Worm (Caenorhabditis elegans) whole organism, L3 larva: ENCODE results near the gene Y54G11A.2.

Experiments used
- ama-1 ChIP-seq: fragments of 150-350 bp; optimal IDR thresholded peaks from 2 replicates; lab custom pipeline; 2018
- elt-1 ChIP-seq: fragments of 150-350 bp; optimal IDR thresholded peaks from 2 replicates; lab custom pipeline; 2014; ENCODE audit warnings: missing biosample characterization, missing genetic modification characterization
- elt-3 ChIP-seq, 3 experiments: fragments of 150-350 bp in 1 of 3; sonication (generic microtip) in 2 of 3; optimal IDR thresholded peaks; 2 replicates in 2 of 3; 4 replicates in 1 of 3; lab custom pipeline; 2014 to 2017; ENCODE audit warnings: missing biosample characterization in 3 of 3, missing genetic modification characterization in 3 of 3
- fos-1 ChIP-seq: fragments of 150-350 bp; optimal IDR thresholded peaks from 2 replicates; lab custom pipeline; 2014; ENCODE audit warnings: missing biosample characterization, missing genetic modification characterization
- jun-1 ChIP-seq: fragments of 150-350 bp; optimal IDR thresholded peaks from 2 replicates; lab custom pipeline; 2014; ENCODE audit warnings: missing biosample characterization, missing genetic modification reagents, missing genetic modification characterization
- nhr-12 ChIP-seq: fragments of 150-350 bp; optimal IDR thresholded peaks from 2 replicates; lab custom pipeline; 2014; ENCODE audit warnings: missing biosample characterization, missing genetic modification characterization
- nhr-23 ChIP-seq: fragments of 150-350 bp; optimal IDR thresholded peaks from 2 replicates; lab custom pipeline; 2014; ENCODE audit warnings: missing biosample characterization, missing genetic modification reagents, missing genetic modification characterization
- pqm-1 ChIP-seq: fragments of 150-350 bp; optimal IDR thresholded peaks from 2 replicates; lab custom pipeline; 2017; ENCODE audit warnings: missing biosample characterization, missing genetic modification characterization, inconsistent platforms
- tbx-2 ChIP-seq: sonication (generic microtip); optimal IDR thresholded peaks from 2 replicates; lab custom pipeline; 2016; ENCODE audit warnings: mild to moderate bottlenecking, missing genetic modification characterization, missing compliant biosample characterization
- unc-62 ChIP-seq: fragments of 150-350 bp; sonication (generic microtip); optimal IDR thresholded peaks from 4 replicates; lab custom pipeline; 2014; ENCODE audit warnings: missing biosample characterization, missing genetic modification reagents, missing genetic modification characterization
- zag-1 ChIP-seq: fragments of 150-350 bp; optimal IDR thresholded peaks from 2 replicates; lab custom pipeline; 2014; ENCODE audit warnings: missing biosample characterization, missing genetic modification characterization
- ztf-11 ChIP-seq: fragments of 150-350 bp; optimal IDR thresholded peaks from 2 replicates; lab custom pipeline; 2014; ENCODE audit warnings: missing biosample characterization, missing genetic modification characterization
- ztf-4 ChIP-seq: fragments of 150-350 bp; optimal IDR thresholded peaks from 2 replicates; lab custom pipeline; 2014; ENCODE audit warnings: missing biosample characterization, missing genetic modification characterization

DNA sequence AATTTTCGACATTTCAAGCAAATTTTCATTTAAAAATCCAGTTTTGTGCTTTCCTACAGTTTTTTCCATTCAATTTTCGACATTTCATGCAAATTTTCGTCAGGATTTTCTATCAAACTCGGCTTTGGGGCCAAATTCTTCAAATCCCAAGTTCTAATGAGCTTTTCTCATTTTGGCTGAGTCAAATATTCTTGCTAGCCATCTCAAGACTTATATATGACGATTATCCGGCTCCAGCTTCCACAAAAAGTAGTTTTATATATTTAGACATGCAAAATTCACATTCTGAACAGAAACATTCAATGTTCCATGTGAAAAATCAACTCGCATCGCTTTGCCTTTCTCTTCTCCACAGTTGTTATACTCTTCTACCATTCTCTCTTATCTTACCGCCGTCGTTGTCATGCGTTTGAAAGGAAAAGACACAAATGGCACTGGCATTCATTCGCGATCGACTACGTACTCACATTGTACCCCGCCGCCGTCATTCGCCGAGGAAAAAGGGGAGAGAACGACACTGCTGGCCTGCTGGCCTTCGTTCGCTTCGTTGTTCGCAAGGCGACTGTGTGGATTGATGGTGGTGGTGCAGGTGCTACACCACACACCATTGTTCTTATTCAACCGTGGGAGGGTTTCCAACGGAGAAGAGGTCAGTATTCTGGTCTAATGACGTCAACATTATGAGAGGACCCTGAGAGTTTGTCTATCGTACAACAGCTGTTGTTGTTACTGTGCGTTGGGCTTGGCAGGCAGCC lies 4.2 kb upstream of the Y54G11A.2 start:
- TF ChIP-seq pqm-1 (tag; lab: Kevin White, UChicago) (peak; percentile 52), ztf-4 (tag; lab: Kevin White, UChicago) (no peak), nhr-23 (tag; lab: Kevin White, UChicago) (no peak), elt-1 (tag; lab: Kevin White, UChicago) (no peak), unc-62 (GFP tag; lab: Kevin White, UChicago) (no peak), ama-1 (lab: Kevin White, UChicago) (no peak), fos-1 (tag; lab: Kevin White, UChicago) (no peak), tbx-2 (tag; lab: Kevin White, UChicago) (no peak), zag-1 (tag; lab: Kevin White, UChicago) (no peak), ztf-11 (no peak), jun-1 (tag; lab: Kevin White, UChicago) (peak; percentile 46), nhr-12 (tag; lab: Kevin White, UChicago) (no peak), elt-3 (tag; optimal IDR thresholded peaks at IDR 0.05; lab: Kevin White, UChicago) (no peak)
